Fruit fly (Drosophila melanogaster): Measurements from ENCODE around the gene CG7453.

Gene CG7453

DNA sequence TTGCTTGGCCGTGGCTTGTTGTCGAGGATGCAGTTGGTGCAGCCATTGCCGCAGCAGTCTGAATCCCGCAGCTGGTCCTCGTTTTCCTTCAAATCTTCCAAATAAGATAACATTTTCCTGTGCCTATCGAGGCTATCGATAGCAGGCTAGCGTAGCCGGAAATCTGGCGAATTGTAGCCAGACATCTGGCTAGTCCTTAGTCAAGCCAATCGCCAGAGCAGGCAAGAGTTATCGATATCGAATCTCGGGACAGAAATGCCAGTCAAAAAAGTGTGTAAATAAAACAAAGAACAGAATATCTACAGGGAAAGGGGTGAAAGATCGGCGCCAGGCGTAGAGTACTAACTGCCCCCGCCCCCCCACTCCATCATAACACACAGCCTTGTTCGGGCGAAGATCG is 13.4 kb downstream of the CG7453 start, which contains the start of the genes CG7914 and CG14194 (continued):
- no peak for TF ChIP-seq Antp (GFP tag; optimal IDR thresholded peaks at IDR 0.05)
- TF ChIP-seq Spps (tag; optimal IDR thresholded peaks at IDR 0.05): no peak
- TF ChIP-seq CG34376 (GFP tag; optimal IDR thresholded peaks at IDR 0.05): peak; percentile 2
- peak; percentile 80 for TF ChIP-seq vnd (GFP tag; IDR thresholded peaks at IDR 0.05; ENCODE audit: partially characterized antibody)
- TF ChIP-seq CG16813 (GFP tag; IDR thresholded peaks at IDR 0.05; ENCODE audit: partially characterized antibody): peak; percentile 82
- no peak for TF ChIP-seq Ada2b (GFP tag; IDR thresholded peaks at IDR 0.05)
- TF ChIP-seq wor (GFP tag; IDR thresholded peaks at IDR 0.05): no peak
- peak; percentile 15; the same call in 1 of the 2 replicates for TF ChIP-seq CG9932 (GFP tag; IDR thresholded peaks at IDR 0.05)
- no peak for TF ChIP-seq p53 (GFP tag; optimal IDR thresholded peaks at IDR 0.05)
- TF ChIP-seq abd-A (tag; optimal IDR thresholded peaks at IDR 0.05): no peak
- TF ChIP-seq pum (GFP tag; optimal IDR thresholded peaks at IDR 0.05): no peak
- TF ChIP-seq CG17359 (tag; optimal IDR thresholded peaks at IDR 0.05): no peak
- TF ChIP-seq luna (GFP tag; optimal IDR thresholded peaks at IDR 0.05): no peak
- no peak for TF ChIP-seq CG11456 (GFP tag; IDR thresholded peaks at IDR 0.05)
- no peak for TF ChIP-seq cg (GFP tag; optimal IDR thresholded peaks at IDR 0.05)
- TF ChIP-seq sd (tag; optimal IDR thresholded peaks at IDR 0.05): no peak
- TF ChIP-seq CG12155 (GFP tag; optimal IDR thresholded peaks at IDR 0.05): no peak
- TF ChIP-seq ham (GFP tag; IDR thresholded peaks at IDR 0.05): no peak
- peak; percentile 60 for TF ChIP-seq CG1603 (tag; optimal IDR thresholded peaks at IDR 0.05)
- peak; percentile 63; the same call in 2 of the 3 replicates for TF ChIP-seq Doc3 (GFP tag; IDR thresholded peaks at IDR 0.05; ENCODE audit: partially characterized antibody)
- TF ChIP-seq Opbp (GFP tag; IDR thresholded peaks at IDR 0.05; ENCODE audit: partially characterized antibody): peak; percentile 87
- TF ChIP-seq repo (GFP tag; optimal IDR thresholded peaks at IDR 0.05): no peak
- no peak for TF ChIP-seq ap (GFP tag; IDR thresholded peaks at IDR 0.05)
- peak; percentile 3 for TF ChIP-seq nom (GFP tag; optimal IDR thresholded peaks at IDR 0.05)
- no peak for TF ChIP-seq CG9876 (GFP tag; optimal IDR thresholded peaks at IDR 0.05)
- TF ChIP-seq MTF-1 (GFP tag; optimal IDR thresholded peaks at IDR 0.05; ENCODE audit: borderline replicate concordance): no peak
- no peak for TF ChIP-seq Adf1 (GFP tag; IDR thresholded peaks at IDR 0.05)
- no peak for TF ChIP-seq salm (tag; optimal IDR thresholded peaks at IDR 0.05)
- no peak for TF ChIP-seq fru (optimal IDR thresholded peaks at IDR 0.05)
- TF ChIP-seq zfh2 (GFP tag; optimal IDR thresholded peaks at IDR 0.05): no peak
- TF ChIP-seq grau (tag; optimal IDR thresholded peaks at IDR 0.05): peak; percentile 14
- TF ChIP-seq CG32532 (GFP tag; IDR thresholded peaks at IDR 0.05): no peak
- no peak for TF ChIP-seq CG32767 (GFP tag; IDR thresholded peaks at IDR 0.05)
- no peak for TF ChIP-seq Aef1 (GFP tag; IDR thresholded peaks at IDR 0.05)
- peak; percentile 74 for TF ChIP-seq MESR4 (GFP tag; optimal IDR thresholded peaks at IDR 0.05)
- no peak for TF ChIP-seq CG8944 (GFP tag; optimal IDR thresholded peaks at IDR 0.05)
- no peak for TF ChIP-seq slbo (GFP tag; IDR thresholded peaks at IDR 0.05)
- TF ChIP-seq Rfx (GFP tag; IDR thresholded peaks at IDR 0.05): peak; percentile 48
- TF ChIP-seq CG16815 (GFP tag; optimal IDR thresholded peaks at IDR 0.05): no peak
- no peak for TF ChIP-seq dati (GFP tag; IDR thresholded peaks at IDR 0.05)
- no peak for TF ChIP-seq Poxn (GFP tag; IDR thresholded peaks at IDR 0.05)
- no peak for TF ChIP-seq CG3065 (GFP tag; optimal IDR thresholded peaks at IDR 0.05)
- no peak for TF ChIP-seq CG10979 (tag; optimal IDR thresholded peaks at IDR 0.05)
- TF ChIP-seq Sin3A (optimal IDR thresholded peaks at IDR 0.05): peak; percentile 1
- peak; percentile 47 for TF ChIP-seq CG17186 (GFP tag; optimal IDR thresholded peaks at IDR 0.05)
- TF ChIP-seq NFAT (GFP tag; IDR thresholded peaks at IDR 0.05): no peak
- TF ChIP-seq yki (optimal IDR thresholded peaks at IDR 0.05): no peak
- TF ChIP-seq fd102C (GFP tag; optimal IDR thresholded peaks at IDR 0.05): no peak
- no peak for TF ChIP-seq CG12769 (tag; optimal IDR thresholded peaks at IDR 0.05)
- no peak for TF ChIP-seq schlank (tag; optimal IDR thresholded peaks at IDR 0.05)
- TF ChIP-seq CG10147 (GFP tag; optimal IDR thresholded peaks at IDR 0.05): no peak
- no peak for TF ChIP-seq insv (GFP tag; optimal IDR thresholded peaks at IDR 0.05)
- no peak for TF ChIP-seq CG4282 (GFP tag; optimal IDR thresholded peaks at IDR 0.05)
